Worm (Caenorhabditis elegans) whole organism, L1 larva: ENCODE measurements around the gene T06D4.2.

Experiments used
- aly-2 ChIP-seq: fragments of 150-350 bp; optimal IDR thresholded peaks from 2 replicates; lab custom pipeline; 2014; ENCODE audit warnings: missing biosample characterization, missing genetic modification characterization
- ama-1 ChIP-seq: fragments of 150-350 bp; optimal IDR thresholded peaks from 2 replicates; lab custom pipeline; 2014
- fos-1 ChIP-seq: fragments of 150-350 bp; optimal IDR thresholded peaks from 2 replicates; lab custom pipeline; 2014; ENCODE audit warnings: missing biosample characterization, missing genetic modification characterization
- lin-39 ChIP-seq: fragments of 150-350 bp; optimal IDR thresholded peaks from 2 replicates; lab custom pipeline; 2014; ENCODE audit warnings: missing biosample characterization, missing genetic modification reagents, missing genetic modification characterization
- skn-1 ChIP-seq: fragments of 150-350 bp; optimal IDR thresholded peaks from 2 replicates; lab custom pipeline; 2014; ENCODE audit warnings: missing biosample characterization, missing genetic modification characterization
- zag-1 ChIP-seq: fragments of 150-350 bp; optimal IDR thresholded peaks from 2 replicates; lab custom pipeline; 2014; ENCODE audit warnings: missing biosample characterization, missing genetic modification characterization

ce11 chrII:3422938-3423337 is 37.2 kb upstream of the T06D4.2 start:
- TF ChIP-seq skn-1 (tag; lab: Kevin White, UChicago), result no peak
- no peak for TF ChIP-seq ama-1 (lab: Kevin White, UChicago)
- no peak for TF ChIP-seq fos-1 (tag; lab: Kevin White, UChicago)
- TF ChIP-seq aly-2, result no peak
- TF ChIP-seq lin-39 (tag; lab: Kevin White, UChicago), result no peak
- no peak for TF ChIP-seq zag-1
